Worm (Caenorhabditis elegans) whole organism, mixed stage, embryonic: Measurements from ENCODE around the gene far-5.

ENCODE experiments used
- nhr-12 ChIP-seq: fragments of 150-350 bp; optimal IDR thresholded peaks from 2 replicates; lab custom pipeline; 2014; ENCODE audit warnings: missing biosample characterization, missing genetic modification characterization
- nhr-76 ChIP-seq: sonication (generic microtip); optimal IDR thresholded peaks from 2 replicates; lab custom pipeline; 2017; ENCODE audit warnings: missing biosample characterization, missing genetic modification characterization
- snpc-4 ChIP-seq: fragments of 150-350 bp; optimal IDR thresholded peaks from 2 replicates; lab custom pipeline; 2014; ENCODE audit warnings: missing biosample characterization, missing genetic modification characterization

- TF ChIP-seq nhr-12 (no peak), nhr-76 (no peak), snpc-4 (no peak)
Observed at ce11 chrV:13004374-13004773, 9.0 kb downstream of the far-5 start.
